Fruit fly (Drosophila melanogaster): ENCODE results near the gene hh.
A peak's percentile ranks its signal among the peaks of the same experiment; 100 is the strongest.

Gene hh

dm6 chr3R:23167507-23168324, 26.0 kb upstream of the hh start, which contains the start of gene Irk1 (continued):
- TF ChIP-seq CG5180 (GFP tag; optimal IDR thresholded peaks at IDR 0.05) (no peak), CG7357 (GFP tag; IDR thresholded peaks at IDR 0.05) (0 out of 3 replicates have a peak, but pooled peaks have one; percentile 23), vvl (GFP tag; IDR thresholded peaks at IDR 0.05) (peak; percentile 32; the same call in 1 of the 2 replicates), CG6272 (GFP tag; IDR thresholded peaks at IDR 0.05) (no peak), oc (tag; optimal IDR thresholded peaks at IDR 0.05) (no peak), gfzf (GFP tag; optimal IDR thresholded peaks at IDR 0.05) (no peak), tna (GFP tag; IDR thresholded peaks at IDR 0.05; ENCODE audit: partially characterized antibody) (no peak), eve (GFP tag; optimal IDR thresholded peaks at IDR 0.05) (no peak), Max (GFP tag; optimal IDR thresholded peaks at IDR 0.05) (no peak), CG14667 (GFP tag; IDR thresholded peaks at IDR 0.05) (no peak), slbo (GFP tag; IDR thresholded peaks at IDR 0.05) (no peak), Ptx1 (GFP tag; IDR thresholded peaks at IDR 0.05) (peak; percentile 31; the same call in 1 of the 2 replicates), CHES-1-like (GFP tag; optimal IDR thresholded peaks at IDR 0.05) (no peak), kah (GFP tag; optimal IDR thresholded peaks at IDR 0.05) (no peak), fd64A (GFP tag; optimal IDR thresholded peaks at IDR 0.05) (no peak), Med (GFP tag) (peak; percentile 83), Drgx (GFP tag; IDR thresholded peaks at IDR 0.05) (peak; percentile 23; the same call in 1 of the 2 replicates), unc-4 (GFP tag; IDR thresholded peaks at IDR 0.05; ENCODE audit: partially characterized antibody) (no peak), dpn (GFP tag; optimal IDR thresholded peaks at IDR 0.05) (peak in 1 of 2 experiments; percentile 9), CG6689 (GFP tag; IDR thresholded peaks at IDR 0.05) (peak; percentile 31; the same call in 1 of the 2 replicates), sisA (GFP tag; IDR thresholded peaks at IDR 0.05) (peak; percentile 12; the same call in 1 of the 2 replicates), mld (GFP tag; IDR thresholded peaks at IDR 0.05; ENCODE audit: partially characterized antibody) (no peak), CG31224 (GFP tag; IDR thresholded peaks at IDR 0.05) (0 out of 2 replicates have a peak, but pooled peaks have one; percentile 20), sqz (GFP tag; optimal IDR thresholded peaks at IDR 0.05) (peak; percentile 23), Dip3 (GFP tag; optimal IDR thresholded peaks at IDR 0.05) (no peak), Meics (GFP tag; optimal IDR thresholded peaks at IDR 0.05) (peak; percentile 26), ase (GFP tag; IDR thresholded peaks at IDR 0.05) (0 out of 3 replicates have a peak, but pooled peaks have one; percentile 25), CG12071 (GFP tag; optimal IDR thresholded peaks at IDR 0.05) (no peak), CG3163 (GFP tag; optimal IDR thresholded peaks at IDR 0.05) (no peak), Spps (tag; optimal IDR thresholded peaks at IDR 0.05) (no peak), grn (GFP tag; optimal IDR thresholded peaks at IDR 0.05) (no peak), Dbx (GFP tag; IDR thresholded peaks at IDR 0.05) (0 out of 3 replicates have a peak, but pooled peaks have one; percentile 24), dysf (GFP tag; IDR thresholded peaks at IDR 0.05) (peak; percentile 46; the same call in 1 of the 3 replicates), CG18011 (GFP tag; optimal IDR thresholded peaks at IDR 0.05) (no peak), CG12769 (tag; optimal IDR thresholded peaks at IDR 0.05) (peak; percentile 9), chif (GFP tag; optimal IDR thresholded peaks at IDR 0.05) (no peak), fd3F (GFP tag; optimal IDR thresholded peaks at IDR 0.05) (no peak), prd (optimal IDR thresholded peaks at IDR 0.05) (no peak), prd (GFP tag; IDR thresholded peaks at IDR 0.05) (no peak), org-1 (GFP tag; optimal IDR thresholded peaks at IDR 0.05) (no peak), CG17912 (GFP tag; optimal IDR thresholded peaks at IDR 0.05) (no peak), sens (GFP tag) (no peak), CG9932 (GFP tag; IDR thresholded peaks at IDR 0.05) (peak; percentile 31; the same call in 1 of the 2 replicates), tin (GFP tag; optimal IDR thresholded peaks at IDR 0.05) (no peak), tio (GFP tag; optimal IDR thresholded peaks at IDR 0.05) (no peak), CG18619 (GFP tag; optimal IDR thresholded peaks at IDR 0.05) (no peak), tup (GFP tag; optimal IDR thresholded peaks at IDR 0.05) (no peak), HmgD (GFP tag; optimal IDR thresholded peaks at IDR 0.05) (no peak), YL-1 (GFP tag; optimal IDR thresholded peaks at IDR 0.05) (no peak)

Data from whole organism, embryonic.